Fruit fly (Drosophila melanogaster) whole organism, embryonic: ENCODE data around the gene CG42335.

ENCODE experiments used
- Adf1 ChIP-seq: fragments of 200-800 bp; sonication (Bioruptor generic); IDR thresholded peaks from 2 replicates; pipeline ENCODE4 v1.3.6; 2022; ENCODE audit warnings: missing biosample characterization, missing genetic modification characterization
- CG16779 ChIP-seq: fragments of 200-800 bp; sonication (Bioruptor generic); IDR thresholded peaks from 2 replicates; pipeline ENCODE4 v1.3.6; 2022; ENCODE audit warnings: missing biosample characterization, missing genetic modification characterization
- CG18599 ChIP-seq: fragments of 200-800 bp; sonication (Bioruptor generic); optimal IDR thresholded peaks from 3 replicates; lab custom pipeline; 2017; ENCODE audit warnings: missing biosample characterization, missing genetic modification characterization, mild to moderate bottlenecking, moderate library complexity, missing genetic modification reagents
- CG18619 ChIP-seq: fragments of 200-800 bp; sonication (Bioruptor generic); optimal IDR thresholded peaks from 3 replicates; lab custom pipeline; 2017; ENCODE audit warnings: missing biosample characterization, mild to moderate bottlenecking, missing genetic modification characterization
- CG2678 ChIP-seq: fragments of 200-800 bp; sonication (Bioruptor generic); optimal IDR thresholded peaks from 3 replicates; lab custom pipeline; 2019; ENCODE audit warnings: missing biosample characterization, mild to moderate bottlenecking, missing genetic modification characterization, moderate library complexity
- CG2712 ChIP-seq: fragments of 200-800 bp; optimal IDR thresholded peaks from 3 replicates; lab custom pipeline; 2019; ENCODE audit warnings: missing biosample characterization, mild to moderate bottlenecking, missing genetic modification characterization, moderate library complexity
- CG31365 ChIP-seq: fragments of 200-800 bp; sonication (Bioruptor generic); optimal IDR thresholded peaks from 2 replicates; lab custom pipeline; 2018; ENCODE audit warnings: missing biosample characterization, mild to moderate bottlenecking, missing genetic modification characterization
- CG3281 ChIP-seq: fragments of 200-800 bp; sonication (Bioruptor generic); optimal IDR thresholded peaks from 3 replicates; lab custom pipeline; 2017; ENCODE audit warnings: missing biosample characterization, mild to moderate bottlenecking, missing genetic modification characterization
- CG5245 ChIP-seq: fragments of 200-800 bp; sonication (Bioruptor generic); optimal IDR thresholded peaks from 3 replicates; lab custom pipeline; 2016; ENCODE audit warnings: missing biosample characterization, missing genetic modification characterization
- CG7372 ChIP-seq: fragments of 200-800 bp; sonication (Bioruptor generic); IDR thresholded peaks from 2 replicates; pipeline ENCODE4 v1.3.6; 2022; ENCODE audit warnings: missing biosample characterization, missing genetic modification characterization
- CG7556 ChIP-seq: fragments of 200-800 bp; sonication (Bioruptor generic); optimal IDR thresholded peaks from 2 replicates; lab custom pipeline; 2017; ENCODE audit warnings: missing biosample characterization, mild to moderate bottlenecking, missing genetic modification characterization
- CG7839 ChIP-seq: fragments of 200-800 bp; sonication (Bioruptor generic); optimal IDR thresholded peaks from 3 replicates; lab custom pipeline; 2018; ENCODE audit warnings: missing biosample characterization, mild to moderate bottlenecking, missing genetic modification characterization, moderate library complexity
- CG9437 ChIP-seq: fragments of 200-800 bp; sonication (Bioruptor generic); optimal IDR thresholded peaks from 2 replicates; lab custom pipeline; 2018; ENCODE audit warnings: missing biosample characterization, mild to moderate bottlenecking, missing genetic modification characterization
- D19A ChIP-seq: fragments of 200-800 bp; optimal IDR thresholded peaks from 3 replicates; lab custom pipeline; 2019; ENCODE audit warnings: missing biosample characterization, mild to moderate bottlenecking, missing genetic modification characterization, moderate library complexity
- Eip74EF ChIP-seq, 2 experiments: fragments of 200-800 bp in 1 of 2; fragments of >200 bp in 1 of 2; sonication (Bioruptor generic) in 1 of 2; optimal IDR thresholded peaks; 2 replicates each; lab custom pipeline; 2017 to 2019; ENCODE audit warnings: missing biosample characterization in 2 of 2, missing genetic modification characterization in 2 of 2, mild to moderate bottlenecking in 1 of 2, moderate library complexity in 1 of 2
- H15 ChIP-seq: fragments of 200-800 bp; sonication (Bioruptor generic); IDR thresholded peaks from 3 replicates; pipeline ENCODE4 v1.3.6; 2022; ENCODE audit warnings: missing biosample characterization, missing genetic modification characterization
- HLH54F ChIP-seq: fragments of 200-800 bp; sonication (Bioruptor generic); optimal IDR thresholded peaks from 3 replicates; lab custom pipeline; 2016; ENCODE audit warnings: missing biosample characterization, missing genetic modification characterization
- Hand ChIP-seq: fragments of 200-800 bp; sonication (Bioruptor generic); optimal IDR thresholded peaks from 2 replicates; lab custom pipeline; 2017; ENCODE audit warnings: mild to moderate bottlenecking, missing biosample characterization, missing genetic modification reagents, missing genetic modification characterization
- Hr51 ChIP-seq, 2 experiments: fragments of 200-800 bp; sonication (Bioruptor generic); optimal IDR thresholded peaks; 2 replicates in 1 of 2; 3 replicates in 1 of 2; lab custom pipeline; 2016 to 2018; ENCODE audit warnings: missing biosample characterization in 2 of 2, missing genetic modification characterization in 2 of 2, mild to moderate bottlenecking in 1 of 2, moderate library complexity in 1 of 2
- Hsf ChIP-seq: fragments of 200-800 bp; sonication (Bioruptor generic); optimal IDR thresholded peaks from 3 replicates; lab custom pipeline; 2016; ENCODE audit warnings: missing biosample characterization, missing genetic modification characterization
- Med ChIP-seq: fragments of 200-800 bp; sonication (Bioruptor generic); peaks from one replicate; lab custom pipeline; 2016; ENCODE audit warnings: missing biosample characterization, missing genetic modification characterization, mild to moderate bottlenecking, inconsistent platforms, moderate library complexity
- Meics ChIP-seq: fragments of 200-800 bp; sonication (Bioruptor generic); optimal IDR thresholded peaks from 2 replicates; lab custom pipeline; 2017; ENCODE audit warnings: missing biosample characterization, mild to moderate bottlenecking, missing genetic modification characterization
- Poxn ChIP-seq: fragments of 200-800 bp; sonication (Bioruptor generic); IDR thresholded peaks from 2 replicates; pipeline ENCODE4 v1.3.6; 2022; ENCODE audit warnings: missing biosample characterization, missing genetic modification characterization
- Ptx1 ChIP-seq: fragments of 200-800 bp; sonication (Bioruptor generic); IDR thresholded peaks from 2 replicates; pipeline ENCODE4 v1.3.6; 2022; ENCODE audit warnings: missing biosample characterization, missing genetic modification characterization
- Rfx ChIP-seq: fragments of 200-800 bp; sonication (Bioruptor generic); IDR thresholded peaks from 2 replicates; pipeline ENCODE4 v1.3.6; 2022; ENCODE audit warnings: missing biosample characterization, missing genetic modification characterization
- Side ChIP-seq: fragments of 200-800 bp; sonication (Bioruptor generic); optimal IDR thresholded peaks from 2 replicates; lab custom pipeline; 2016; ENCODE audit warnings: missing biosample characterization, missing genetic modification characterization
- Sox100B ChIP-seq: fragments of 200-800 bp; sonication (Bioruptor generic); optimal IDR thresholded peaks from 3 replicates; lab custom pipeline; 2018; ENCODE audit warnings: missing biosample characterization, mild to moderate bottlenecking, missing genetic modification characterization
- Trl ChIP-seq, 3 experiments: fragments of >200 bp in 2 of 3; fragments of 200-800 bp in 1 of 3; sonication (Bioruptor generic) in 1 of 3; optimal IDR thresholded peaks; 2 replicates in 1 of 3; 3 replicates in 2 of 3; lab custom pipeline; 2016 to 2017; ENCODE audit warnings: missing biosample characterization in 1 of 3, missing genetic modification characterization in 1 of 3
- Xrp1 ChIP-seq: fragments of 200-800 bp; sonication (Bioruptor generic); IDR thresholded peaks from 2 replicates; pipeline ENCODE4 v1.3.6; 2022; ENCODE audit warnings: missing biosample characterization, missing genetic modification characterization
- cwo ChIP-seq: fragments of 200-800 bp; sonication (Bioruptor generic); optimal IDR thresholded peaks from 3 replicates; lab custom pipeline; 2017; ENCODE audit warnings: missing biosample characterization, missing genetic modification characterization, mild to moderate bottlenecking, moderate library complexity, missing genetic modification reagents
- dmrt99B ChIP-seq: fragments of 200-800 bp; sonication (Bioruptor generic); optimal IDR thresholded peaks from 2 replicates; lab custom pipeline; 2018; ENCODE audit warnings: missing biosample characterization, mild to moderate bottlenecking, missing genetic modification characterization, moderate library complexity
- esg ChIP-seq: fragments of 200-800 bp; sonication (Bioruptor generic); conservative IDR thresholded peaks from 2 replicates; pipeline ENCODE4 v1.3.6; 2022; ENCODE audit warnings: missing biosample characterization, missing genetic modification characterization
- ewg ChIP-seq: fragments of 200-800 bp; sonication (Bioruptor generic); optimal IDR thresholded peaks from 3 replicates; lab custom pipeline; 2017; ENCODE audit warnings: mild to moderate bottlenecking, missing biosample characterization, missing genetic modification reagents, missing genetic modification characterization
- gem ChIP-seq: fragments of 200-800 bp; sonication (Bioruptor generic); optimal IDR thresholded peaks from 2 replicates; lab custom pipeline; 2019; ENCODE audit warnings: missing biosample characterization, mild to moderate bottlenecking, missing genetic modification characterization, moderate library complexity
- grau ChIP-seq: fragments of 200-800 bp; optimal IDR thresholded peaks from 3 replicates; lab custom pipeline; 2019; ENCODE audit warnings: missing biosample characterization, mild to moderate bottlenecking, missing genetic modification characterization, moderate library complexity
- gro ChIP-seq: fragments of 200-800 bp; sonication (Bioruptor generic); optimal IDR thresholded peaks from 2 replicates; lab custom pipeline; 2016; ENCODE audit warnings: missing biosample characterization, missing genetic modification characterization
- hb ChIP-seq: fragments of 200-800 bp; sonication (Bioruptor generic); IDR thresholded peaks from 3 replicates; pipeline ENCODE4 v1.3.6; 2022; ENCODE audit warnings: missing biosample characterization, missing genetic modification characterization; ENCODE audit not compliant: partially characterized antibody
- mam ChIP-seq: fragments of 200-800 bp; sonication (Bioruptor generic); optimal IDR thresholded peaks from 3 replicates; lab custom pipeline; 2016; ENCODE audit warnings: missing biosample characterization, missing genetic modification characterization
- nom ChIP-seq: fragments of 200-800 bp; sonication (Bioruptor generic); optimal IDR thresholded peaks from 2 replicates; lab custom pipeline; 2017; ENCODE audit warnings: missing biosample characterization, missing genetic modification characterization, mild to moderate bottlenecking, moderate library complexity, missing genetic modification reagents
- phol ChIP-seq: fragments of 200-800 bp; sonication (Bioruptor generic); optimal IDR thresholded peaks from 3 replicates; lab custom pipeline; 2018; ENCODE audit warnings: missing biosample characterization, mild to moderate bottlenecking, missing genetic modification characterization, moderate library complexity
- row ChIP-seq: fragments of 200-800 bp; sonication (Bioruptor generic); IDR thresholded peaks from 3 replicates; pipeline ENCODE4 v1.3.6; 2022; ENCODE audit warnings: missing biosample characterization, missing genetic modification characterization
- sens ChIP-seq: fragments of 200-800 bp; sonication (Bioruptor generic); peaks from one replicate; lab custom pipeline; 2016; ENCODE audit warnings: missing biosample characterization, missing genetic modification characterization
- tll ChIP-seq, 2 experiments: fragments of 200-800 bp in 1 of 2; fragments of >200 bp in 1 of 2; sonication (Bioruptor generic) in 1 of 2; optimal IDR thresholded peaks; 2 replicates each; lab custom pipeline; 2017 to 2019; ENCODE audit warnings: missing biosample characterization in 2 of 2, missing genetic modification characterization in 2 of 2, mild to moderate bottlenecking in 1 of 2, moderate library complexity in 1 of 2

Gene CG42335

dm6 chr3R:21808622-21809347 lies 50.2 kb downstream of the CG42335 start (continued):
- peak; percentile 70 for TF ChIP-seq CG18599 (GFP tag; lab: Kevin White, UChicago)
- peak; percentile 61 for TF ChIP-seq Meics
- TF ChIP-seq cwo, result peak; percentile 47
- peak; percentile 57 to 64 for TF ChIP-seq Trl (optimal IDR thresholded peaks at IDR 0.05; lab: Kevin White, UChicago)
- no peak for TF ChIP-seq Trl (GFP tag; optimal IDR thresholded peaks at IDR 0.05; lab: Kevin White, UChicago)
- TF ChIP-seq grau (tag; lab: Kevin White, UChicago), result peak; percentile 42
- peak; percentile 13 for TF ChIP-seq sens (GFP tag; lab: Kevin White, UChicago)
- TF ChIP-seq Hr51 (GFP tag; optimal IDR thresholded peaks at IDR 0.05; lab: Kevin White, UChicago), result peak in 1 of 2 experiments; percentile 35
- TF ChIP-seq nom (GFP tag; lab: Kevin White, UChicago), result peak; percentile 22
- TF ChIP-seq CG2678 (tag; lab: Kevin White, UChicago), result peak; percentile 54
- TF ChIP-seq CG7556, result peak; percentile 61
- TF ChIP-seq D19A (tag; lab: Kevin White, UChicago), result no peak
- TF ChIP-seq gem, result peak; percentile 48
- TF ChIP-seq Ptx1 (GFP tag; lab: Robert Waterston, UW), result 0 out of 2 replicates have a peak, but pooled peaks have one; percentile 8
- peak; percentile 31 for TF ChIP-seq Hand (GFP tag; lab: Kevin White, UChicago)
- TF ChIP-seq Sox100B (GFP tag; lab: Kevin White, UChicago), result peak; percentile 8
- no peak for TF ChIP-seq Eip74EF (GFP tag; optimal IDR thresholded peaks at IDR 0.05; lab: Kevin White, UChicago)
- peak; percentile 57 for TF ChIP-seq Med (GFP tag; lab: Kevin White, UChicago)
- TF ChIP-seq tll (GFP tag; optimal IDR thresholded peaks at IDR 0.05; lab: Kevin White, UChicago), result peak in 1 of 2 experiments; percentile 47
- TF ChIP-seq CG3281 (GFP tag; lab: Kevin White, UChicago), result peak; percentile 49
- peak; percentile 46 for TF ChIP-seq row (GFP tag; lab: Robert Waterston, UW)
- no peak for TF ChIP-seq gro
- TF ChIP-seq CG7372, result 0 out of 2 replicates have a peak, but pooled peaks have one; percentile 18
- peak; percentile 63 for TF ChIP-seq CG31365 (tag; lab: Kevin White, UChicago)
- TF ChIP-seq Rfx, result 0 out of 2 replicates have a peak, but pooled peaks have one; percentile 16
- TF ChIP-seq CG2712 (tag; lab: Kevin White, UChicago), result peak; percentile 24
- peak; percentile 69; the same call in 1 of the 2 replicates for TF ChIP-seq CG16779
- peak; percentile 6 for TF ChIP-seq CG9437 (GFP tag; lab: Kevin White, UChicago)
- TF ChIP-seq mam (GFP tag; lab: Kevin White, UChicago), result no peak
- TF ChIP-seq Hsf (GFP tag; lab: Kevin White, UChicago), result peak; percentile 6
- peak; percentile 8 for TF ChIP-seq CG18619 (GFP tag; lab: Kevin White, UChicago)
- TF ChIP-seq Adf1 (GFP tag; lab: Robert Waterston, UW), result peak; percentile 88
- no peak for TF ChIP-seq Xrp1
- no peak for TF ChIP-seq CG5245 (GFP tag; lab: Kevin White, UChicago)
- TF ChIP-seq CG7839 (tag; lab: Kevin White, UChicago), result peak; percentile 33
- TF ChIP-seq phol (tag; lab: Kevin White, UChicago), result peak; percentile 21
- TF ChIP-seq dmrt99B, result peak; percentile 55
- no peak for TF ChIP-seq esg (GFP tag; lab: Robert Waterston, UW)
- TF ChIP-seq Side, result peak; percentile 0
- TF ChIP-seq Poxn (GFP tag; lab: Robert Waterston, UW), result no peak
- peak; percentile 67 for TF ChIP-seq ewg (GFP tag; lab: Kevin White, UChicago)
- peak; percentile 22 for TF ChIP-seq HLH54F (GFP tag; lab: Kevin White, UChicago)
- TF ChIP-seq hb, result no peak
- TF ChIP-seq H15 (GFP tag; lab: Robert Waterston, UW), result no peak
